Fruit fly (Drosophila melanogaster) whole organism, embryonic: Measurements from ENCODE around the gene CG1317.

Experiments used
- Aef1 ChIP-seq: fragments of 200-800 bp; sonication (Bioruptor generic); IDR thresholded peaks from 3 replicates; pipeline ENCODE4 v1.3.6; 2022; ENCODE audit warnings: missing biosample characterization, missing genetic modification characterization
- CG10209 ChIP-seq: fragments of 200-800 bp; sonication (Bioruptor generic); optimal IDR thresholded peaks from 3 replicates; lab custom pipeline; 2017; ENCODE audit warnings: missing biosample characterization, mild to moderate bottlenecking, missing genetic modification characterization, missing genetic modification reagents
- CG15601 ChIP-seq: fragments of 200-800 bp; sonication (Bioruptor generic); optimal IDR thresholded peaks from 3 replicates; lab custom pipeline; 2019; ENCODE audit warnings: missing biosample characterization, mild to moderate bottlenecking, missing genetic modification characterization, moderate library complexity
- CG1603 ChIP-seq: fragments of 200-800 bp; sonication (Bioruptor generic); optimal IDR thresholded peaks from 2 replicates; lab custom pipeline; 2019; ENCODE audit warnings: missing biosample characterization, mild to moderate bottlenecking, missing genetic modification characterization, moderate library complexity
- CG16863 ChIP-seq: fragments of 200-800 bp; sonication (Bioruptor generic); optimal IDR thresholded peaks from 3 replicates; lab custom pipeline; 2016; ENCODE audit warnings: missing biosample characterization, missing genetic modification characterization
- CG17328 ChIP-seq: fragments of 200-800 bp; sonication (Bioruptor generic); IDR thresholded peaks from 2 replicates; pipeline ENCODE4 v1.3.6; 2022; ENCODE audit warnings: missing biosample characterization, missing genetic modification characterization
- CG17568 ChIP-seq: fragments of 200-800 bp; sonication (Bioruptor generic); optimal IDR thresholded peaks from 2 replicates; lab custom pipeline; 2018; ENCODE audit warnings: missing biosample characterization, mild to moderate bottlenecking, missing genetic modification characterization, moderate library complexity
- CG17612 ChIP-seq: fragments of 200-800 bp; sonication (Bioruptor generic); IDR thresholded peaks from 2 replicates; pipeline ENCODE4 v1.3.6; 2022; ENCODE audit warnings: missing biosample characterization, missing genetic modification characterization
- CG17802 ChIP-seq: fragments of 200-800 bp; sonication (Bioruptor generic); optimal IDR thresholded peaks from 2 replicates; lab custom pipeline; 2018; ENCODE audit warnings: missing biosample characterization, mild to moderate bottlenecking, missing genetic modification characterization, moderate library complexity
- CG3281 ChIP-seq: fragments of 200-800 bp; sonication (Bioruptor generic); optimal IDR thresholded peaks from 3 replicates; lab custom pipeline; 2017; ENCODE audit warnings: missing biosample characterization, mild to moderate bottlenecking, missing genetic modification characterization
- CG4360 ChIP-seq: fragments of 200-800 bp; sonication (Bioruptor generic); IDR thresholded peaks from 2 replicates; pipeline ENCODE4 v1.3.6; 2022; ENCODE audit warnings: missing biosample characterization, missing genetic modification characterization
- CG4854 ChIP-seq: fragments of 200-800 bp; sonication (Bioruptor generic); optimal IDR thresholded peaks from 2 replicates; lab custom pipeline; 2016; ENCODE audit warnings: missing biosample characterization, missing genetic modification characterization, inconsistent platforms
- CG7786 ChIP-seq: fragments of 200-800 bp; sonication (Bioruptor generic); optimal IDR thresholded peaks from 2 replicates; lab custom pipeline; 2016; ENCODE audit warnings: missing biosample characterization, missing genetic modification characterization
- CG8089 ChIP-seq: fragments of 200-800 bp; sonication (Bioruptor generic); optimal IDR thresholded peaks from 3 replicates; lab custom pipeline; 2016; ENCODE audit warnings: missing biosample characterization, missing genetic modification characterization
- CG9437 ChIP-seq: fragments of 200-800 bp; sonication (Bioruptor generic); optimal IDR thresholded peaks from 2 replicates; lab custom pipeline; 2018; ENCODE audit warnings: missing biosample characterization, mild to moderate bottlenecking, missing genetic modification characterization
- CG9727 ChIP-seq: fragments of 200-800 bp; sonication (Bioruptor generic); optimal IDR thresholded peaks from 3 replicates; lab custom pipeline; 2017; ENCODE audit warnings: missing biosample characterization, mild to moderate bottlenecking, missing genetic modification characterization
- CTCF ChIP-seq: fragments of 200-800 bp; sonication (Bioruptor generic); optimal IDR thresholded peaks from 2 replicates; lab custom pipeline; 2017; ENCODE audit warnings: missing biosample characterization, mild to moderate bottlenecking, missing genetic modification characterization, moderate library complexity
- CoRest ChIP-seq: fragments of 200-800 bp; sonication (Bioruptor generic); optimal IDR thresholded peaks from 3 replicates; lab custom pipeline; 2018; ENCODE audit warnings: missing biosample characterization, mild to moderate bottlenecking, missing genetic modification characterization, moderate library complexity
- D ChIP-seq, 2 experiments: fragments of 200-800 bp in 1 of 2; fragments of >200 bp in 1 of 2; sonication (Bioruptor generic) in 1 of 2; optimal IDR thresholded peaks; 2 replicates in 1 of 2; 3 replicates in 1 of 2; lab custom pipeline; 2017; ENCODE audit warnings: mild to moderate bottlenecking in 1 of 2, missing biosample characterization in 1 of 2, missing genetic modification characterization in 1 of 2, missing genetic modification reagents in 1 of 2
- HmgD ChIP-seq: fragments of 200-800 bp; sonication (Bioruptor generic); optimal IDR thresholded peaks from 3 replicates; lab custom pipeline; 2016; ENCODE audit warnings: missing biosample characterization, missing genetic modification characterization
- HmgZ ChIP-seq: fragments of 200-800 bp; sonication (Bioruptor generic); optimal IDR thresholded peaks from 2 replicates; lab custom pipeline; 2018; ENCODE audit warnings: missing biosample characterization, mild to moderate bottlenecking, missing genetic modification characterization
- Hmr ChIP-seq: fragments of 200-800 bp; sonication (Bioruptor generic); optimal IDR thresholded peaks from 3 replicates; lab custom pipeline; 2017; ENCODE audit warnings: mild to moderate bottlenecking, missing biosample characterization, missing genetic modification reagents, missing genetic modification characterization
- MESR4 ChIP-seq: fragments of 200-800 bp; sonication (Bioruptor generic); optimal IDR thresholded peaks from 2 replicates; lab custom pipeline; 2018; ENCODE audit warnings: missing biosample characterization, mild to moderate bottlenecking, missing genetic modification characterization, moderate library complexity
- Mes4 ChIP-seq: fragments of 200-800 bp; sonication (Bioruptor generic); optimal IDR thresholded peaks from 2 replicates; lab custom pipeline; 2016; ENCODE audit warnings: missing biosample characterization, missing genetic modification characterization
- Oaz ChIP-seq: fragments of 200-800 bp; sonication (Bioruptor generic); IDR thresholded peaks from 2 replicates; pipeline ENCODE4 v1.3.6; 2022; ENCODE audit warnings: missing biosample characterization, missing genetic modification characterization
- Ravus ChIP-seq: fragments of 200-800 bp; sonication (Bioruptor generic); IDR thresholded peaks from 2 replicates; pipeline ENCODE4 v1.3.6; 2022; ENCODE audit warnings: missing biosample characterization, missing genetic modification characterization
- Sox102F ChIP-seq: fragments of 200-800 bp; sonication (Bioruptor generic); optimal IDR thresholded peaks from 2 replicates; lab custom pipeline; 2018; ENCODE audit warnings: missing biosample characterization, mild to moderate bottlenecking, missing genetic modification characterization, moderate library complexity
- ap ChIP-seq: fragments of 200-800 bp; sonication (Bioruptor generic); IDR thresholded peaks from 2 replicates; pipeline ENCODE4 v1.3.6; 2022; ENCODE audit warnings: missing biosample characterization, missing genetic modification characterization
- bbx ChIP-seq: fragments of 200-800 bp; sonication (Bioruptor generic); IDR thresholded peaks from 2 replicates; pipeline ENCODE4 v1.3.6; 2022; ENCODE audit warnings: missing biosample characterization, missing genetic modification characterization; ENCODE audit not compliant: partially characterized antibody
- ci ChIP-seq: fragments of 200-800 bp; sonication (Bioruptor generic); IDR thresholded peaks from 3 replicates; pipeline ENCODE4 v1.3.6; 2022; ENCODE audit warnings: missing biosample characterization, missing genetic modification characterization
- fd96Cb ChIP-seq: fragments of 200-800 bp; sonication (Bioruptor generic); optimal IDR thresholded peaks from 2 replicates; lab custom pipeline; 2018; ENCODE audit warnings: missing biosample characterization, mild to moderate bottlenecking, missing genetic modification characterization, moderate library complexity
- fu2 ChIP-seq: fragments of 200-800 bp; sonication (Bioruptor generic); optimal IDR thresholded peaks from 2 replicates; lab custom pipeline; 2016; ENCODE audit warnings: missing biosample characterization, missing genetic modification characterization
- grn ChIP-seq: fragments of 200-800 bp; sonication (Bioruptor generic); optimal IDR thresholded peaks from 3 replicates; lab custom pipeline; 2017; ENCODE audit warnings: missing biosample characterization, missing genetic modification characterization
- jumu ChIP-seq: fragments of 200-800 bp; sonication (Bioruptor generic); optimal IDR thresholded peaks from 3 replicates; lab custom pipeline; 2016; ENCODE audit warnings: missing biosample characterization, missing genetic modification characterization
- kay ChIP-seq: fragments of 200-800 bp; sonication (Bioruptor generic); optimal IDR thresholded peaks from 2 replicates; lab custom pipeline; 2016; ENCODE audit warnings: missing biosample characterization, missing genetic modification characterization
- knrl ChIP-seq: fragments of 200-800 bp; sonication (Bioruptor generic); IDR thresholded peaks from 3 replicates; pipeline ENCODE4 v1.3.6; 2022; ENCODE audit warnings: missing biosample characterization, missing genetic modification characterization; ENCODE audit not compliant: partially characterized antibody
- oc ChIP-seq: fragments of 200-800 bp; sonication (Bioruptor generic); optimal IDR thresholded peaks from 2 replicates; lab custom pipeline; 2018; ENCODE audit warnings: missing biosample characterization, mild to moderate bottlenecking, missing genetic modification characterization, moderate library complexity
- pan ChIP-seq, 4 experiments: fragments of >200 bp in 3 of 4; fragments of 200-800 bp in 1 of 4; sonication (Bioruptor generic) in 1 of 4; optimal IDR thresholded peaks in 3 of 4; IDR thresholded peaks in 1 of 4; 2 replicates each; pipeline versions ENCODE4 v1.3.6 to Lab custom; 2017 to 2022; ENCODE audit warnings: missing biosample characterization in 2 of 4, missing genetic modification characterization in 2 of 4, mixed read lengths in 1 of 4
- phol ChIP-seq: fragments of 200-800 bp; sonication (Bioruptor generic); optimal IDR thresholded peaks from 3 replicates; lab custom pipeline; 2018; ENCODE audit warnings: missing biosample characterization, mild to moderate bottlenecking, missing genetic modification characterization, moderate library complexity
- pnt ChIP-seq: fragments of 200-800 bp; sonication (Bioruptor generic); optimal IDR thresholded peaks from 3 replicates; lab custom pipeline; 2016; ENCODE audit warnings: missing biosample characterization, missing genetic modification characterization
- pros ChIP-seq: fragments of 200-800 bp; sonication (Bioruptor generic); optimal IDR thresholded peaks from 3 replicates; lab custom pipeline; 2019; ENCODE audit warnings: missing biosample characterization, mild to moderate bottlenecking, missing genetic modification characterization, moderate library complexity
- ro ChIP-seq: fragments of 200-800 bp; sonication (Bioruptor generic); IDR thresholded peaks from 2 replicates; pipeline ENCODE4 v1.3.6; 2022; ENCODE audit warnings: missing biosample characterization, missing genetic modification characterization
- shn ChIP-seq: fragments of 200-800 bp; sonication (Bioruptor generic); optimal IDR thresholded peaks from 3 replicates; lab custom pipeline; 2016; ENCODE audit warnings: missing biosample characterization, missing genetic modification characterization
- sima ChIP-seq: fragments of 200-800 bp; sonication (Bioruptor generic); optimal IDR thresholded peaks from 2 replicates; lab custom pipeline; 2016; ENCODE audit warnings: missing biosample characterization, missing genetic modification characterization
- sisA ChIP-seq: fragments of 200-800 bp; sonication (Bioruptor generic); IDR thresholded peaks from 2 replicates; pipeline ENCODE4 v1.3.6; 2022; ENCODE audit warnings: missing biosample characterization, missing genetic modification characterization
- sr ChIP-seq: fragments of 200-800 bp; sonication (Bioruptor generic); IDR thresholded peaks from 3 replicates; pipeline ENCODE4 v1.3.6; 2022; ENCODE audit warnings: missing biosample characterization, missing genetic modification characterization
- sug ChIP-seq: fragments of 200-800 bp; optimal IDR thresholded peaks from 2 replicates; lab custom pipeline; 2019; ENCODE audit warnings: missing biosample characterization, mild to moderate bottlenecking, missing genetic modification characterization, moderate library complexity
- tll ChIP-seq, 2 experiments: fragments of 200-800 bp in 1 of 2; fragments of >200 bp in 1 of 2; sonication (Bioruptor generic) in 1 of 2; optimal IDR thresholded peaks; 2 replicates each; lab custom pipeline; 2017 to 2019; ENCODE audit warnings: missing biosample characterization in 2 of 2, missing genetic modification characterization in 2 of 2, mild to moderate bottlenecking in 1 of 2, moderate library complexity in 1 of 2
- trem ChIP-seq: fragments of 200-800 bp; optimal IDR thresholded peaks from 3 replicates; lab custom pipeline; 2019; ENCODE audit warnings: missing biosample characterization, mild to moderate bottlenecking, missing genetic modification characterization, moderate library complexity
- wdn ChIP-seq: fragments of 200-800 bp; sonication (Bioruptor generic); IDR thresholded peaks from 2 replicates; pipeline ENCODE4 v1.3.6; 2022; ENCODE audit warnings: missing biosample characterization, missing genetic modification characterization
- zfh2 ChIP-seq: fragments of 200-800 bp; sonication (Bioruptor generic); optimal IDR thresholded peaks from 2 replicates; lab custom pipeline; 2016; ENCODE audit warnings: missing biosample characterization, missing genetic modification characterization

Gene CG1317

DNA sequence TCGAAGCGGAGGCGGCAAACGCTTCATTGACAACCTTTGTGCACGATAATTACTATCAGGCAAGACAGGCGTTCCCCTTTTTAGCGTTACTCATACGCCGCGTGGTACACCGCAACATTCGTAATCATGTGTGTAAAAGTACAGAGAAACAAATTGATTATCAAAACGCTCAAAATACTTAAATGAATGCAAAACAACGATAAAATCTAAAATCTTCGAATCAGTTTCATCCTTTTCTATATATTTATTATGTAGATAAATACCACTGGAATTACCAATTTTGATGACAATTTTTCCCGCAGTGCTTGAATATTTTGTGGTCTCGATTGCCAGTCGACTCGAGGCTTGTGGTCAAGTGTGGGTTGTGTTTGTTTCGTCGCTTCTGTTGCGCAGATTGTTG lies 39.1 kb upstream of the CG1317 start (continued):
- no peak for TF ChIP-seq Mes4 (GFP tag; lab: Kevin White, UChicago)
- TF ChIP-seq HmgZ (tag; lab: Kevin White, UChicago) = no peak
- TF ChIP-seq sima (GFP tag; lab: Kevin White, UChicago) = no peak
- no peak for TF ChIP-seq sr (GFP tag; lab: Robert Waterston, UW)
- TF ChIP-seq CG4854 (GFP tag; lab: Kevin White, UChicago) = no peak
- peak; percentile 32 for TF ChIP-seq kay (GFP tag; lab: Kevin White, UChicago)
- no peak for TF ChIP-seq CoRest
- TF ChIP-seq Ravus (GFP tag; lab: Robert Waterston, UW) = no peak
- TF ChIP-seq bbx (GFP tag; lab: Robert Waterston, UW) = no peak
- no peak for TF ChIP-seq CG17612 (GFP tag; lab: Robert Waterston, UW)
- no peak for TF ChIP-seq oc (tag; lab: Kevin White, UChicago)
- peak; percentile 41; the same call in 1 of the 3 replicates for TF ChIP-seq Aef1 (GFP tag; lab: Robert Waterston, UW)
- TF ChIP-seq CTCF (GFP tag; lab: Kevin White, UChicago) = no peak
- TF ChIP-seq fd96Cb (tag; lab: Kevin White, UChicago) = peak; percentile 5
- TF ChIP-seq CG8089 (GFP tag; lab: Kevin White, UChicago) = no peak
- TF ChIP-seq Oaz (GFP tag; lab: Robert Waterston, UW) = no peak
- no peak for TF ChIP-seq shn (GFP tag; lab: Kevin White, UChicago)
- TF ChIP-seq jumu = no peak
- TF ChIP-seq sisA (GFP tag; lab: Robert Waterston, UW) = peak; percentile 32; the same call in 1 of the 2 replicates
- TF ChIP-seq CG17328 (GFP tag; lab: Robert Waterston, UW) = no peak
- TF ChIP-seq tll (GFP tag; optimal IDR thresholded peaks at IDR 0.05; lab: Kevin White, UChicago) = no peak
- TF ChIP-seq sug (tag; lab: Kevin White, UChicago) = no peak
- peak; percentile 22 for TF ChIP-seq phol (tag; lab: Kevin White, UChicago)
- TF ChIP-seq Sox102F = peak; percentile 18
- TF ChIP-seq knrl (GFP tag; lab: Robert Waterston, UW) = no peak
- no peak for TF ChIP-seq D (optimal IDR thresholded peaks at IDR 0.05; lab: Kevin White, UChicago)
- TF ChIP-seq D (GFP tag; optimal IDR thresholded peaks at IDR 0.05; lab: Kevin White, UChicago) = no peak
- TF ChIP-seq CG17568 (GFP tag; lab: Kevin White, UChicago) = no peak
- TF ChIP-seq MESR4 (GFP tag; lab: Kevin White, UChicago) = no peak
- no peak for TF ChIP-seq ci
- TF ChIP-seq CG1603 (tag; lab: Kevin White, UChicago) = no peak
- no peak for TF ChIP-seq Hmr
- TF ChIP-seq CG9727 (GFP tag; lab: Kevin White, UChicago) = peak; percentile 17
- no peak for TF ChIP-seq CG7786
- no peak for TF ChIP-seq ap (GFP tag; lab: Robert Waterston, UW)
- no peak for TF ChIP-seq grn (GFP tag; lab: Kevin White, UChicago)
- no peak for TF ChIP-seq pros
- no peak for TF ChIP-seq CG10209 (GFP tag; lab: Kevin White, UChicago)
- TF ChIP-seq CG17802 = no peak
- TF ChIP-seq CG4360 (GFP tag; lab: Robert Waterston, UW) = no peak
- no peak for TF ChIP-seq pnt (GFP tag; lab: Kevin White, UChicago)
- TF ChIP-seq HmgD = no peak
- no peak for TF ChIP-seq ro (GFP tag; lab: Robert Waterston, UW)
- no peak for TF ChIP-seq CG15601 (tag; lab: Kevin White, UChicago)
- TF ChIP-seq wdn (GFP tag; lab: Robert Waterston, UW) = no peak
- no peak for TF ChIP-seq CG9437 (GFP tag; lab: Kevin White, UChicago)
- TF ChIP-seq fu2 (GFP tag; lab: Kevin White, UChicago) = no peak
- no peak for TF ChIP-seq pan (optimal IDR thresholded peaks at IDR 0.05; lab: Kevin White, UChicago)
- TF ChIP-seq pan (GFP tag; optimal IDR thresholded peaks at IDR 0.05 in 1 of 2, IDR thresholded peaks at IDR 0.05 in 1 of 2) = peak in 1 of 2 experiments; percentile 45
- no peak for TF ChIP-seq zfh2
- TF ChIP-seq CG16863 (GFP tag; lab: Kevin White, UChicago) = no peak
- peak; percentile 41 for TF ChIP-seq CG3281 (GFP tag; lab: Kevin White, UChicago)
- TF ChIP-seq trem (tag; lab: Kevin White, UChicago) = no peak
